Fruit fly (Drosophila melanogaster): ENCODE measurements around the gene CG4213.

dm6 chr2L:439339-439738, 37.3 kb upstream of the CG4213 start:
- TF ChIP-seq insv (optimal IDR thresholded peaks at IDR 0.05) (no peak), psq (optimal IDR thresholded peaks at IDR 0.05) (no peak), h (optimal IDR thresholded peaks at IDR 0.05) (no peak), ttk (optimal IDR thresholded peaks at IDR 0.05) (no peak), Myc (optimal IDR thresholded peaks at IDR 0.05) (no peak)
